Fruit fly (Drosophila melanogaster) whole organism, embryonic: ENCODE data around the gene CG9717.

Source experiments
- CG10147 ChIP-seq: fragments of 200-800 bp; sonication (Bioruptor generic); optimal IDR thresholded peaks from 2 replicates; lab custom pipeline; 2019; ENCODE audit warnings: missing biosample characterization, mild to moderate bottlenecking, missing genetic modification characterization, moderate library complexity
- CG11398 ChIP-seq: fragments of 200-800 bp; sonication (Bioruptor generic); optimal IDR thresholded peaks from 2 replicates; lab custom pipeline; 2016; ENCODE audit warnings: missing biosample characterization, missing genetic modification characterization
- CG11456 ChIP-seq: fragments of 200-800 bp; sonication (Bioruptor generic); IDR thresholded peaks from 3 replicates; pipeline ENCODE4 v1.3.6; 2022; ENCODE audit warnings: missing biosample characterization, missing genetic modification characterization
- CG11695 ChIP-seq: fragments of 200-800 bp; sonication (Bioruptor generic); IDR thresholded peaks from 3 replicates; pipeline ENCODE4 v1.3.6; 2022; ENCODE audit warnings: missing biosample characterization, missing genetic modification characterization
- CG12299 ChIP-seq: fragments of 200-800 bp; sonication (Bioruptor generic); optimal IDR thresholded peaks from 2 replicates; lab custom pipeline; 2018; ENCODE audit warnings: missing biosample characterization, mild to moderate bottlenecking, missing genetic modification characterization
- CG12744 ChIP-seq: fragments of 200-800 bp; sonication (Bioruptor generic); optimal IDR thresholded peaks from 2 replicates; lab custom pipeline; 2016; ENCODE audit warnings: missing biosample characterization, missing genetic modification characterization
- CG13894 ChIP-seq: fragments of 200-800 bp; sonication (Bioruptor generic); optimal IDR thresholded peaks from 3 replicates; lab custom pipeline; 2018; ENCODE audit warnings: missing biosample characterization, mild to moderate bottlenecking, missing genetic modification characterization, moderate library complexity
- CG15073 ChIP-seq: fragments of 200-800 bp; sonication (Bioruptor generic); optimal IDR thresholded peaks from 2 replicates; lab custom pipeline; 2016; ENCODE audit warnings: missing biosample characterization, missing genetic modification characterization
- CG15269 ChIP-seq: fragments of 200-800 bp; sonication (Bioruptor generic); optimal IDR thresholded peaks from 2 replicates; lab custom pipeline; 2018; ENCODE audit warnings: missing biosample characterization, mild to moderate bottlenecking, missing genetic modification characterization, moderate library complexity
- CG15514 ChIP-seq: fragments of 200-800 bp; sonication (Bioruptor generic); optimal IDR thresholded peaks from 3 replicates; lab custom pipeline; 2017; ENCODE audit warnings: missing biosample characterization, missing genetic modification characterization, mild to moderate bottlenecking, moderate library complexity, missing genetic modification reagents
- CG15696 ChIP-seq: fragments of 200-800 bp; sonication (Bioruptor generic); optimal IDR thresholded peaks from 2 replicates; lab custom pipeline; 2019; ENCODE audit warnings: missing biosample characterization, mild to moderate bottlenecking, missing genetic modification characterization, moderate library complexity
- CG1647 ChIP-seq: fragments of 200-800 bp; sonication (Bioruptor generic); optimal IDR thresholded peaks from 3 replicates; lab custom pipeline; 2016; ENCODE audit warnings: missing biosample characterization, missing genetic modification characterization
- CG17612 ChIP-seq: fragments of 200-800 bp; sonication (Bioruptor generic); IDR thresholded peaks from 2 replicates; pipeline ENCODE4 v1.3.6; 2022; ENCODE audit warnings: missing biosample characterization, missing genetic modification characterization
- CG1832 ChIP-seq: fragments of 200-800 bp; sonication (Bioruptor generic); optimal IDR thresholded peaks from 2 replicates; lab custom pipeline; 2017; ENCODE audit warnings: missing biosample characterization, mild to moderate bottlenecking, missing genetic modification characterization, inconsistent platforms
- CG2202 ChIP-seq: fragments of 200-800 bp; sonication (Bioruptor generic); optimal IDR thresholded peaks from 2 replicates; lab custom pipeline; 2018; ENCODE audit warnings: missing biosample characterization, mild to moderate bottlenecking, missing genetic modification characterization
- CG30403 ChIP-seq: fragments of 200-800 bp; sonication (Bioruptor generic); optimal IDR thresholded peaks from 3 replicates; lab custom pipeline; 2016; ENCODE audit warnings: missing biosample characterization, missing genetic modification characterization
- CG31441 ChIP-seq: fragments of 200-800 bp; sonication (Bioruptor generic); IDR thresholded peaks from 2 replicates; pipeline ENCODE4 v1.3.6; 2022; ENCODE audit warnings: missing biosample characterization, missing genetic modification characterization
- CG3281 ChIP-seq: fragments of 200-800 bp; sonication (Bioruptor generic); optimal IDR thresholded peaks from 3 replicates; lab custom pipeline; 2017; ENCODE audit warnings: missing biosample characterization, mild to moderate bottlenecking, missing genetic modification characterization
- CG34376 ChIP-seq: fragments of 200-800 bp; sonication (Bioruptor generic); optimal IDR thresholded peaks from 2 replicates; lab custom pipeline; 2018; ENCODE audit warnings: missing biosample characterization, mild to moderate bottlenecking, missing genetic modification characterization
- CG7745 ChIP-seq: fragments of 200-800 bp; sonication (Bioruptor generic); optimal IDR thresholded peaks from 2 replicates; lab custom pipeline; 2018; ENCODE audit warnings: missing biosample characterization, mild to moderate bottlenecking, missing genetic modification characterization, moderate library complexity
- CG8290 ChIP-seq, 3 experiments: fragments of 200-800 bp; sonication (Bioruptor generic); optimal IDR thresholded peaks; 2 replicates each; lab custom pipeline; 2016 to 2019; ENCODE audit warnings: missing biosample characterization in 3 of 3, missing genetic modification characterization in 3 of 3, mild to moderate bottlenecking in 2 of 3, moderate library complexity in 1 of 3
- CG8388 ChIP-seq: fragments of 200-800 bp; sonication (Bioruptor generic); optimal IDR thresholded peaks from 2 replicates; lab custom pipeline; 2019; ENCODE audit warnings: missing biosample characterization, mild to moderate bottlenecking, missing genetic modification characterization, moderate library complexity
- CG9437 ChIP-seq: fragments of 200-800 bp; sonication (Bioruptor generic); optimal IDR thresholded peaks from 2 replicates; lab custom pipeline; 2018; ENCODE audit warnings: missing biosample characterization, mild to moderate bottlenecking, missing genetic modification characterization
- CG9727 ChIP-seq: fragments of 200-800 bp; sonication (Bioruptor generic); optimal IDR thresholded peaks from 3 replicates; lab custom pipeline; 2017; ENCODE audit warnings: missing biosample characterization, mild to moderate bottlenecking, missing genetic modification characterization
- CG9932 ChIP-seq: fragments of 200-800 bp; sonication (Bioruptor generic); IDR thresholded peaks from 2 replicates; pipeline ENCODE4 v1.3.6; 2022; ENCODE audit warnings: missing biosample characterization, missing genetic modification characterization
- CTCF ChIP-seq: fragments of 200-800 bp; sonication (Bioruptor generic); optimal IDR thresholded peaks from 2 replicates; lab custom pipeline; 2017; ENCODE audit warnings: missing biosample characterization, mild to moderate bottlenecking, missing genetic modification characterization, moderate library complexity
- Dbx ChIP-seq: fragments of 200-800 bp; sonication (Bioruptor generic); IDR thresholded peaks from 3 replicates; pipeline ENCODE4 v1.3.6; 2022; ENCODE audit warnings: missing biosample characterization, missing genetic modification characterization
- Dll ChIP-seq: fragments of 200-800 bp; sonication (Bioruptor generic); IDR thresholded peaks from 4 replicates; pipeline ENCODE4 v1.3.6; 2022; ENCODE audit warnings: missing biosample characterization, missing genetic modification characterization; ENCODE audit not compliant: partially characterized antibody
- Fer1 ChIP-seq: fragments of 200-800 bp; sonication (Bioruptor generic); optimal IDR thresholded peaks from 2 replicates; lab custom pipeline; 2017; ENCODE audit warnings: missing biosample characterization, mild to moderate bottlenecking, missing genetic modification characterization
- Fer2 ChIP-seq: fragments of 200-800 bp; sonication (Bioruptor generic); optimal IDR thresholded peaks from 2 replicates; lab custom pipeline; 2018; ENCODE audit warnings: missing biosample characterization, mild to moderate bottlenecking, missing genetic modification characterization, moderate library complexity
- Hmr ChIP-seq: fragments of 200-800 bp; sonication (Bioruptor generic); optimal IDR thresholded peaks from 3 replicates; lab custom pipeline; 2017; ENCODE audit warnings: mild to moderate bottlenecking, missing biosample characterization, missing genetic modification reagents, missing genetic modification characterization
- Myb ChIP-seq: fragments of 200-800 bp; sonication (Bioruptor generic); optimal IDR thresholded peaks from 2 replicates; lab custom pipeline; 2016; ENCODE audit warnings: missing biosample characterization, missing genetic modification characterization
- NK7.1 ChIP-seq: fragments of 200-800 bp; sonication (Bioruptor generic); optimal IDR thresholded peaks from 3 replicates; lab custom pipeline; 2016; ENCODE audit warnings: missing biosample characterization, missing genetic modification characterization
- Xbp1 ChIP-seq: fragments of 200-800 bp; sonication (Bioruptor generic); optimal IDR thresholded peaks from 3 replicates; lab custom pipeline; 2016; ENCODE audit warnings: missing biosample characterization, mild to moderate bottlenecking, missing genetic modification characterization
- caup ChIP-seq: fragments of 200-800 bp; sonication (Bioruptor generic); optimal IDR thresholded peaks from 3 replicates; lab custom pipeline; 2017; ENCODE audit warnings: missing biosample characterization, mild to moderate bottlenecking, missing genetic modification characterization, moderate library complexity; ENCODE audit not compliant: severe bottlenecking
- chinmo ChIP-seq: fragments of 200-800 bp; sonication (Bioruptor generic); IDR thresholded peaks from 4 replicates; pipeline ENCODE4 v1.3.6; 2022; ENCODE audit warnings: missing biosample characterization, missing genetic modification characterization; ENCODE audit not compliant: partially characterized antibody
- fd3F ChIP-seq: fragments of 200-800 bp; sonication (Bioruptor generic); optimal IDR thresholded peaks from 2 replicates; lab custom pipeline; 2018; ENCODE audit warnings: missing biosample characterization, mild to moderate bottlenecking, missing genetic modification characterization, moderate library complexity
- gcm2 ChIP-seq: fragments of 200-800 bp; sonication (Bioruptor generic); optimal IDR thresholded peaks from 2 replicates; lab custom pipeline; 2016; ENCODE audit warnings: missing biosample characterization, missing genetic modification characterization
- grau ChIP-seq: fragments of 200-800 bp; optimal IDR thresholded peaks from 3 replicates; lab custom pipeline; 2019; ENCODE audit warnings: missing biosample characterization, mild to moderate bottlenecking, missing genetic modification characterization, moderate library complexity
- gro ChIP-seq: fragments of 200-800 bp; sonication (Bioruptor generic); optimal IDR thresholded peaks from 2 replicates; lab custom pipeline; 2016; ENCODE audit warnings: missing biosample characterization, missing genetic modification characterization
- jigr1 ChIP-seq: fragments of 200-800 bp; sonication (Bioruptor generic); IDR thresholded peaks from 3 replicates; pipeline ENCODE4 v1.3.6; 2022; ENCODE audit warnings: missing biosample characterization, missing genetic modification characterization
- kah ChIP-seq: fragments of 200-800 bp; sonication (Bioruptor generic); optimal IDR thresholded peaks from 2 replicates; lab custom pipeline; 2018; ENCODE audit warnings: missing biosample characterization, mild to moderate bottlenecking, missing genetic modification characterization
- lab ChIP-seq: fragments of 200-800 bp; sonication (Bioruptor generic); optimal IDR thresholded peaks from 3 replicates; lab custom pipeline; 2017; ENCODE audit warnings: missing biosample characterization, missing genetic modification characterization, mild to moderate bottlenecking, moderate library complexity, missing genetic modification reagents
- mld ChIP-seq: fragments of 200-800 bp; sonication (Bioruptor generic); IDR thresholded peaks from 3 replicates; pipeline ENCODE4 v1.3.6; 2022; ENCODE audit warnings: missing biosample characterization, missing genetic modification characterization; ENCODE audit not compliant: partially characterized antibody
- psq ChIP-seq: fragments of 200-800 bp; sonication (Bioruptor generic); optimal IDR thresholded peaks from 2 replicates; lab custom pipeline; 2017; ENCODE audit warnings: missing biosample characterization, missing genetic modification characterization
- row ChIP-seq: fragments of 200-800 bp; sonication (Bioruptor generic); IDR thresholded peaks from 3 replicates; pipeline ENCODE4 v1.3.6; 2022; ENCODE audit warnings: missing biosample characterization, missing genetic modification characterization
- schlank ChIP-seq: fragments of 200-800 bp; sonication (Bioruptor generic); optimal IDR thresholded peaks from 2 replicates; lab custom pipeline; 2018; ENCODE audit warnings: missing biosample characterization, mild to moderate bottlenecking, missing genetic modification characterization
- sd ChIP-seq: fragments of 200-800 bp; sonication (Bioruptor generic); optimal IDR thresholded peaks from 3 replicates; lab custom pipeline; 2018; ENCODE audit warnings: missing biosample characterization, mild to moderate bottlenecking, missing genetic modification characterization, moderate library complexity
- sim ChIP-seq: fragments of 200-800 bp; sonication (Bioruptor generic); IDR thresholded peaks from 2 replicates; pipeline ENCODE4 v1.3.6; 2022; ENCODE audit warnings: missing biosample characterization, missing genetic modification characterization
- stwl ChIP-seq: fragments of 200-800 bp; sonication (Bioruptor generic); optimal IDR thresholded peaks from 3 replicates; lab custom pipeline; 2018; ENCODE audit warnings: missing biosample characterization, mild to moderate bottlenecking, missing genetic modification characterization, moderate library complexity
- tgo ChIP-seq: fragments of 200-800 bp; sonication (Bioruptor generic); IDR thresholded peaks from 3 replicates; pipeline ENCODE4 v1.3.6; 2022; ENCODE audit warnings: missing biosample characterization, missing genetic modification characterization
- unc-4 ChIP-seq: fragments of 200-800 bp; sonication (Bioruptor generic); IDR thresholded peaks from 2 replicates; pipeline ENCODE4 v1.3.6; 2022; ENCODE audit warnings: missing biosample characterization, missing genetic modification characterization; ENCODE audit not compliant: partially characterized antibody
- wdn ChIP-seq: fragments of 200-800 bp; sonication (Bioruptor generic); IDR thresholded peaks from 2 replicates; pipeline ENCODE4 v1.3.6; 2022; ENCODE audit warnings: missing biosample characterization, missing genetic modification characterization

Gene CG9717

dm6 chr3R:30536919-30537318 lies 50.2 kb downstream of the CG9717 start (continued):
- TF ChIP-seq CG11398 (GFP tag; lab: Kevin White, UChicago) (no peak), jigr1 (GFP tag; lab: Robert Waterston, UW) (no peak), sd (peak; percentile 36), Dll (GFP tag; lab: Robert Waterston, UW) (no peak), sim (GFP tag; lab: Robert Waterston, UW) (no peak), CG1832 (no peak), stwl (tag; lab: Kevin White, UChicago) (no peak), CG13894 (tag; lab: Kevin White, UChicago) (no peak), CG15073 (no peak), CG2202 (tag; lab: Kevin White, UChicago) (no peak), CG17612 (GFP tag; lab: Robert Waterston, UW) (no peak), Fer1 (GFP tag; lab: Kevin White, UChicago) (peak; percentile 54), unc-4 (no peak), CG9727 (GFP tag; lab: Kevin White, UChicago) (no peak), Myb (no peak), CG1647 (GFP tag; lab: Kevin White, UChicago) (no peak), CG10147 (no peak), chinmo (GFP tag; lab: Robert Waterston, UW) (0 out of 4 replicates have a peak, but pooled peaks have one; percentile 57), grau (tag; lab: Kevin White, UChicago) (no peak), CG15514 (peak; percentile 14), CG8388 (GFP tag; lab: Kevin White, UChicago) (no peak), CG30403 (GFP tag; lab: Kevin White, UChicago) (no peak), CG31441 (GFP tag; lab: Robert Waterston, UW) (no peak), CG3281 (peak; percentile 38), lab (GFP tag; lab: Kevin White, UChicago) (peak; percentile 25), tgo (GFP tag; lab: Robert Waterston, UW) (no peak), CG8290 (GFP tag; optimal IDR thresholded peaks at IDR 0.05; lab: Kevin White, UChicago) (no peak), CG8290 (tag; optimal IDR thresholded peaks at IDR 0.05; lab: Kevin White, UChicago) (peak in 1 of 2 experiments; percentile 23), fd3F (GFP tag; lab: Kevin White, UChicago) (peak; percentile 23), Hmr (GFP tag; lab: Kevin White, UChicago) (peak; percentile 23), CG15696 (tag; lab: Kevin White, UChicago) (no peak), kah (GFP tag; lab: Kevin White, UChicago) (no peak), caup (peak; percentile 35), CG12299 (tag; lab: Kevin White, UChicago) (no peak), row (no peak), NK7.1 (GFP tag; lab: Kevin White, UChicago) (no peak), CG12744 (no peak), gcm2 (no peak), mld (GFP tag; lab: Robert Waterston, UW) (no peak), CG9437 (no peak), Dbx (peak; percentile 20; the same call in 1 of the 3 replicates)

dm6 chr3R:30536432-30536831 lies 50.7 kb downstream of the CG9717 start:
- TF ChIP-seq CG11456 (GFP tag; lab: Robert Waterston, UW) (no peak), Xbp1 (GFP tag; lab: Kevin White, UChicago) (peak; percentile 9), CG15269 (tag; lab: Kevin White, UChicago) (peak; percentile 43), gro (GFP tag; lab: Kevin White, UChicago) (no peak), gcm2 (no peak), CG7745 (tag; lab: Kevin White, UChicago) (no peak), psq (GFP tag; lab: Kevin White, UChicago) (no peak), row (peak; percentile 65; the same call in 2 of the 3 replicates), schlank (tag; lab: Kevin White, UChicago) (no peak), wdn (GFP tag; lab: Robert Waterston, UW) (no peak), CG11695 (GFP tag; lab: Robert Waterston, UW) (no peak), CG9932 (GFP tag; lab: Robert Waterston, UW) (peak; percentile 22; the same call in 1 of the 2 replicates), Fer2 (no peak), CTCF (GFP tag; lab: Kevin White, UChicago) (no peak), CG34376 (GFP tag; lab: Kevin White, UChicago) (no peak)
